Worm (Caenorhabditis elegans) whole organism, mixed stage, embryonic: ENCODE data around the gene sri-47.

Source experiments
- M03D4.4 ChIP-seq: sonication (generic microtip); optimal IDR thresholded peaks from 2 replicates; lab custom pipeline; 2017; ENCODE audit warnings: mild to moderate bottlenecking, missing genetic modification characterization, missing compliant biosample characterization
- ces-1 ChIP-seq: fragments of 150-350 bp; optimal IDR thresholded peaks from 2 replicates; lab custom pipeline; 2014; ENCODE audit warnings: missing biosample characterization, missing genetic modification reagents, missing genetic modification characterization
- elt-3 ChIP-seq: fragments of 150-350 bp; optimal IDR thresholded peaks from 2 replicates; lab custom pipeline; 2014; ENCODE audit warnings: missing biosample characterization, missing genetic modification characterization
- lsy-2 ChIP-seq: fragments of 150-350 bp; optimal IDR thresholded peaks from 2 replicates; lab custom pipeline; 2014; ENCODE audit warnings: missing biosample characterization, missing genetic modification characterization
- mab-5 ChIP-seq: fragments of 150-350 bp; optimal IDR thresholded peaks from 2 replicates; lab custom pipeline; 2014; ENCODE audit warnings: missing biosample characterization, missing genetic modification characterization
- mep-1 ChIP-seq: fragments of 150-350 bp; optimal IDR thresholded peaks from 2 replicates; lab custom pipeline; 2017; ENCODE audit warnings: missing biosample characterization, missing genetic modification reagents, missing genetic modification characterization, inconsistent platforms
- pha-4 ChIP-seq: fragments of 150-350 bp; optimal IDR thresholded peaks from 2 replicates; lab custom pipeline; 2018; ENCODE audit warnings: missing biosample characterization, missing genetic modification reagents, missing genetic modification characterization
- sem-2 ChIP-seq: fragments of 200-800 bp; sonication (Bioruptor generic); optimal IDR thresholded peaks from 2 replicates; lab custom pipeline; 2018; ENCODE audit warnings: mild to moderate bottlenecking, missing genetic modification characterization, missing compliant biosample characterization
- snpc-4 ChIP-seq: fragments of 150-350 bp; optimal IDR thresholded peaks from 2 replicates; lab custom pipeline; 2014; ENCODE audit warnings: missing biosample characterization, missing genetic modification characterization
- sptf-1 ChIP-seq: sonication (generic microtip); optimal IDR thresholded peaks from 2 replicates; lab custom pipeline; 2017; ENCODE audit warnings: mild to moderate bottlenecking, missing genetic modification characterization, moderate library complexity, missing compliant biosample characterization
- unc-120 ChIP-seq: sonication (generic microtip); optimal IDR thresholded peaks from 2 replicates; lab custom pipeline; 2017; ENCODE audit warnings: missing genetic modification characterization, missing compliant biosample characterization; ENCODE audit not compliant: poor library complexity, severe bottlenecking
- unc-39 ChIP-seq: fragments of 150-350 bp; optimal IDR thresholded peaks from 2 replicates; lab custom pipeline; 2014; ENCODE audit warnings: missing biosample characterization, missing genetic modification characterization
- ztf-11 ChIP-seq: fragments of 150-350 bp; optimal IDR thresholded peaks from 2 replicates; lab custom pipeline; 2014; ENCODE audit warnings: missing biosample characterization, missing genetic modification characterization

ce11 chrII:2684208-2684607, 27.5 kb downstream of the sri-47 start, which contains the start of gene ceh-87:
- TF ChIP-seq lsy-2 (tag; lab: Kevin White, UChicago) (no peak), sptf-1 (no peak), pha-4 (tag; lab: Kevin White, UChicago) (no peak), mep-1 (tag; lab: Kevin White, UChicago) (no peak), mab-5 (tag; lab: Kevin White, UChicago) (no peak), ces-1 (no peak), sem-2 (GFP tag; lab: Kevin White, UChicago) (no peak), snpc-4 (tag; lab: Kevin White, UChicago) (no peak), unc-120 (tag; lab: Kevin White, UChicago) (no peak), ztf-11 (tag; lab: Kevin White, UChicago) (no peak), M03D4.4 (tag; lab: Kevin White, UChicago) (no peak), elt-3 (no peak), unc-39 (tag; lab: Kevin White, UChicago) (no peak)
